Worm (Caenorhabditis elegans) whole organism, late embryonic: ENCODE results near the gene syg-1.

Experiments
- C38D4.7 ChIP-seq: fragments of 200-800 bp; sonication (Bioruptor generic); optimal IDR thresholded peaks from 2 replicates; lab custom pipeline; 2018; ENCODE audit warnings: mild to moderate bottlenecking, missing genetic modification characterization, moderate library complexity, missing compliant biosample characterization
- F13H6.1 ChIP-seq: sonication (generic microtip); optimal IDR thresholded peaks from 2 replicates; lab custom pipeline; 2016; ENCODE audit warnings: missing genetic modification characterization, missing compliant biosample characterization
- T23F11.4 ChIP-seq: fragments of 200-800 bp; sonication (Bioruptor generic); optimal IDR thresholded peaks from 2 replicates; lab custom pipeline; 2018; ENCODE audit warnings: mild to moderate bottlenecking, missing genetic modification characterization, missing compliant biosample characterization
- Y22D7AL.16 ChIP-seq: sonication (generic microtip); optimal IDR thresholded peaks from 2 replicates; lab custom pipeline; 2016; ENCODE audit warnings: missing genetic modification characterization, missing compliant biosample characterization
- ahr-1 ChIP-seq: sonication (generic microtip); optimal IDR thresholded peaks from 2 replicates; lab custom pipeline; 2016; ENCODE audit warnings: missing genetic modification characterization, missing compliant biosample characterization
- ama-1 ChIP-seq: fragments of 150-350 bp; optimal IDR thresholded peaks from 2 replicates; lab custom pipeline; 2014
- ceh-18 ChIP-seq: sonication (generic microtip); optimal IDR thresholded peaks from 2 replicates; lab custom pipeline; 2016; ENCODE audit warnings: missing genetic modification characterization, missing compliant biosample characterization
- ceh-22 ChIP-seq: sonication (generic microtip); optimal IDR thresholded peaks from 2 replicates; lab custom pipeline; 2017; ENCODE audit warnings: missing biosample characterization, missing genetic modification characterization
- ceh-24 ChIP-seq: sonication (generic microtip); optimal IDR thresholded peaks from 2 replicates; lab custom pipeline; 2016; ENCODE audit warnings: mild to moderate bottlenecking, missing genetic modification characterization, missing compliant biosample characterization
- ceh-30 ChIP-seq: fragments of 150-350 bp; optimal IDR thresholded peaks from 2 replicates; lab custom pipeline; 2014; ENCODE audit warnings: missing biosample characterization, missing genetic modification characterization
- ceh-34 ChIP-seq: sonication (generic microtip); optimal IDR thresholded peaks from 2 replicates; lab custom pipeline; 2016; ENCODE audit warnings: mild to moderate bottlenecking, missing genetic modification characterization, missing compliant biosample characterization
- ceh-45 ChIP-seq: fragments of 200-800 bp; sonication (Bioruptor generic); IDR thresholded peaks from 2 replicates; pipeline ENCODE4 v1.3.6; 2022; ENCODE audit warnings: missing genetic modification reagents, missing genetic modification characterization, missing compliant biosample characterization
- ceh-48 ChIP-seq: sonication (generic microtip); optimal IDR thresholded peaks from 2 replicates; lab custom pipeline; 2016; ENCODE audit warnings: missing genetic modification characterization, inconsistent platforms, missing compliant biosample characterization
- dve-1 ChIP-seq: sonication (generic microtip); optimal IDR thresholded peaks from 2 replicates; lab custom pipeline; 2017; ENCODE audit warnings: antibody characterized with exemption, mild to moderate bottlenecking, missing genetic modification characterization, missing compliant biosample characterization
- elt-4 ChIP-seq: sonication (generic microtip); optimal IDR thresholded peaks from 2 replicates; lab custom pipeline; 2016; ENCODE audit warnings: missing genetic modification characterization, missing compliant biosample characterization
- ets-4 ChIP-seq: sonication (generic microtip); optimal IDR thresholded peaks from 2 replicates; lab custom pipeline; 2016; ENCODE audit warnings: missing genetic modification characterization, missing compliant biosample characterization
- eyg-1 ChIP-seq: sonication (generic microtip); optimal IDR thresholded peaks from 2 replicates; lab custom pipeline; 2016; ENCODE audit warnings: missing genotype, missing genetic modification characterization, missing compliant biosample characterization
- fax-1 ChIP-seq: sonication (generic microtip); optimal IDR thresholded peaks from 2 replicates; lab custom pipeline; 2016; ENCODE audit warnings: missing genotype, missing genetic modification characterization, missing compliant biosample characterization
- hlh-13 ChIP-seq: fragments of 200-800 bp; sonication (Bioruptor generic); optimal IDR thresholded peaks from 2 replicates; lab custom pipeline; 2018; ENCODE audit warnings: mild to moderate bottlenecking, missing genetic modification characterization, missing compliant biosample characterization
- hlh-6 ChIP-seq: sonication (generic microtip); optimal IDR thresholded peaks from 2 replicates; lab custom pipeline; 2016; ENCODE audit warnings: missing genotype, missing genetic modification characterization, missing compliant biosample characterization
- hlh-8 ChIP-seq: sonication (generic microtip); optimal IDR thresholded peaks from 2 replicates; lab custom pipeline; 2016; ENCODE audit warnings: missing genotype, missing genetic modification characterization, missing compliant biosample characterization
- lim-6 ChIP-seq: sonication (generic microtip); optimal IDR thresholded peaks from 2 replicates; lab custom pipeline; 2016; ENCODE audit warnings: missing genetic modification characterization, missing compliant biosample characterization
- mec-3 ChIP-seq: sonication (generic microtip); optimal IDR thresholded peaks from 2 replicates; lab custom pipeline; 2016; ENCODE audit warnings: borderline replicate concordance, missing genetic modification characterization, missing compliant biosample characterization
- nfya-1 ChIP-seq: sonication (generic microtip); optimal IDR thresholded peaks from 2 replicates; lab custom pipeline; 2017; ENCODE audit warnings: missing genetic modification characterization, mild to moderate bottlenecking, missing compliant biosample characterization, antibody characterized with exemption, moderate library complexity
- nhr-11 ChIP-seq: fragments of 150-350 bp; optimal IDR thresholded peaks from 2 replicates; lab custom pipeline; 2014; ENCODE audit warnings: missing biosample characterization, missing genetic modification characterization
- npax-4 ChIP-seq: sonication (generic microtip); optimal IDR thresholded peaks from 2 replicates; lab custom pipeline; 2016; ENCODE audit warnings: missing genetic modification characterization, missing compliant biosample characterization
- odd-2 ChIP-seq: sonication (generic microtip); optimal IDR thresholded peaks from 2 replicates; lab custom pipeline; 2017; ENCODE audit warnings: antibody characterized with exemption, mild to moderate bottlenecking, missing genetic modification characterization, missing compliant biosample characterization
- pag-3 ChIP-seq: sonication (generic microtip); optimal IDR thresholded peaks from 2 replicates; lab custom pipeline; 2016; ENCODE audit warnings: missing compliant biosample characterization, missing genetic modification characterization, borderline replicate concordance
- pat-9 ChIP-seq: fragments of 200-800 bp; sonication (Bioruptor generic); optimal IDR thresholded peaks from 2 replicates; lab custom pipeline; 2018; ENCODE audit warnings: mild to moderate bottlenecking, missing genetic modification characterization, moderate library complexity, missing compliant biosample characterization
- pax-1 ChIP-seq: fragments of 150-350 bp; optimal IDR thresholded peaks from 2 replicates; lab custom pipeline; 2014; ENCODE audit warnings: missing biosample characterization, missing genetic modification characterization
- pha-2 ChIP-seq: sonication (generic microtip); optimal IDR thresholded peaks from 2 replicates; lab custom pipeline; 2017; ENCODE audit warnings: mild to moderate bottlenecking, missing genetic modification characterization, missing compliant biosample characterization
- pha-4 ChIP-seq: fragments of 150-350 bp; optimal IDR thresholded peaks from 2 replicates; lab custom pipeline; 2018; ENCODE audit warnings: missing biosample characterization, missing genetic modification reagents, missing genetic modification characterization
- pqm-1 ChIP-seq: sonication (generic microtip); optimal IDR thresholded peaks from 2 replicates; lab custom pipeline; 2016; ENCODE audit warnings: missing genetic modification characterization, missing compliant biosample characterization
- pros-1 ChIP-seq: fragments of 150-350 bp; optimal IDR thresholded peaks from 2 replicates; lab custom pipeline; 2014; ENCODE audit warnings: missing biosample characterization, missing genetic modification reagents, missing genetic modification characterization
- rnt-1 ChIP-seq: sonication (generic microtip); optimal IDR thresholded peaks from 2 replicates; lab custom pipeline; 2016; ENCODE audit warnings: missing genetic modification characterization, missing compliant biosample characterization
- sdc-2 ChIP-seq: sonication (generic microtip); optimal IDR thresholded peaks from 2 replicates; lab custom pipeline; 2016; ENCODE audit warnings: missing genotype, missing genetic modification characterization, missing compliant biosample characterization
- sox-4 ChIP-seq: sonication (generic microtip); optimal IDR thresholded peaks from 2 replicates; lab custom pipeline; 2017; ENCODE audit warnings: mild to moderate bottlenecking, missing genetic modification characterization, inconsistent platforms, missing compliant biosample characterization
- syd-9 ChIP-seq: sonication (generic microtip); optimal IDR thresholded peaks from 2 replicates; lab custom pipeline; 2016; ENCODE audit warnings: mild to moderate bottlenecking, missing genetic modification characterization, moderate library complexity, missing compliant biosample characterization
- ttx-3 ChIP-seq: sonication (generic microtip); optimal IDR thresholded peaks from 2 replicates; lab custom pipeline; 2016; ENCODE audit warnings: missing genetic modification reagents, missing genetic modification characterization, missing compliant biosample characterization
- unc-3 ChIP-seq, 2 experiments: fragments of 200-800 bp in 1 of 2; sonication (Bioruptor generic) in 1 of 2; sonication (generic microtip) in 1 of 2; conservative IDR thresholded peaks in 1 of 2; optimal IDR thresholded peaks in 1 of 2; 2 replicates each; pipeline versions ENCODE4 v1.3.6 to Lab custom; 2016 to 2022; ENCODE audit warnings: missing compliant biosample characterization in 2 of 2, missing genetic modification characterization in 2 of 2, missing genetic modification reagents in 1 of 2
- unc-42 ChIP-seq: sonication (generic microtip); optimal IDR thresholded peaks from 2 replicates; lab custom pipeline; 2016; ENCODE audit warnings: missing genotype, missing genetic modification characterization, missing compliant biosample characterization
- unc-86 ChIP-seq: sonication (generic microtip); optimal IDR thresholded peaks from 2 replicates; lab custom pipeline; 2016; ENCODE audit warnings: missing genetic modification characterization, missing compliant biosample characterization

Gene syg-1

ce11 chrX:2473618-2474017, 41.5 kb downstream of the syg-1 start, which contains the start of gene R04B3.2:
Gene R04B3.2 (minus strand): TSS chrX:2473718.
- TF ChIP-seq dve-1 = no peak
- no peak for TF ChIP-seq nhr-11 (tag; lab: Kevin White, UChicago)
- TF ChIP-seq C38D4.7 (GFP tag; lab: Kevin White, UChicago) = no peak
- no peak for TF ChIP-seq Y22D7AL.16
- no peak for TF ChIP-seq hlh-13
- no peak for TF ChIP-seq unc-3 (GFP tag; conservative IDR thresholded peaks at IDR 0.05; lab: Robert Waterston, UW)
- TF ChIP-seq unc-3 (tag; optimal IDR thresholded peaks at IDR 0.05; lab: Kevin White, UChicago) = no peak
- TF ChIP-seq ceh-30 (tag; lab: Kevin White, UChicago) = no peak
- no peak for TF ChIP-seq hlh-6 (tag; lab: Kevin White, UChicago)
- TF ChIP-seq ceh-18 (tag; lab: Kevin White, UChicago) = no peak
- TF ChIP-seq ceh-48 = no peak
- TF ChIP-seq, all 69 proteins: peak for 0

ce11 chrX:2471303-2471702, 43.8 kb downstream of the syg-1 start, which contains the start of gene R04B3.1:
Gene R04B3.1 (minus strand): TSS chrX:2471403.
- TF ChIP-seq ceh-18 (tag; lab: Kevin White, UChicago) (no peak), mec-3 (no peak), ceh-22 (tag; lab: Kevin White, UChicago) (no peak), dve-1 (no peak), npax-4 (no peak), elt-4 (no peak), ama-1 (no peak), pros-1 (tag; lab: Kevin White, UChicago) (no peak), unc-42 (tag; lab: Kevin White, UChicago) (no peak), pag-3 (tag; lab: Kevin White, UChicago) (no peak), rnt-1 (no peak), hlh-8 (tag; lab: Kevin White, UChicago) (no peak), ets-4 (tag; lab: Kevin White, UChicago) (no peak), eyg-1 (tag; lab: Kevin White, UChicago) (no peak), pat-9 (tag; lab: Kevin White, UChicago) (no peak), odd-2 (no peak), T23F11.4 (GFP tag; lab: Kevin White, UChicago) (no peak), pha-2 (tag; lab: Kevin White, UChicago) (no peak)
- TF ChIP-seq, all 69 proteins: peak for 0

- TF ChIP-seq dve-1 = no peak
- no peak for TF ChIP-seq sdc-2 (tag; lab: Kevin White, UChicago)
These were observed 51.1 kb downstream of the syg-1 start for ce11 chrX:2464064-2464463.

ce11 chrX:2461742-2462141, 53.4 kb downstream of the syg-1 start:
- TF ChIP-seq lim-6 = no peak
- no peak for TF ChIP-seq nfya-1 (tag; lab: Kevin White, UChicago)
- TF ChIP-seq ttx-3 (tag; lab: Kevin White, UChicago) = no peak
- TF ChIP-seq pha-4 (tag; lab: Kevin White, UChicago) = no peak
- TF ChIP-seq pqm-1 (tag; lab: Kevin White, UChicago) = no peak
- TF ChIP-seq ama-1 = no peak
- no peak for TF ChIP-seq unc-86
- no peak for TF ChIP-seq sox-4 (tag; lab: Kevin White, UChicago)
- no peak for TF ChIP-seq ceh-34 (tag; lab: Kevin White, UChicago)
- no peak for TF ChIP-seq ceh-24
- no peak for TF ChIP-seq unc-3 (GFP tag; conservative IDR thresholded peaks at IDR 0.05; lab: Robert Waterston, UW)
- no peak for TF ChIP-seq unc-3 (tag; optimal IDR thresholded peaks at IDR 0.05; lab: Kevin White, UChicago)
- TF ChIP-seq eyg-1 (tag; lab: Kevin White, UChicago) = no peak
- no peak for TF ChIP-seq pax-1 (tag; lab: Kevin White, UChicago)
- TF ChIP-seq ahr-1 (tag; lab: Kevin White, UChicago) = no peak
- TF ChIP-seq ets-4 (tag; lab: Kevin White, UChicago) = no peak
- no peak for TF ChIP-seq F13H6.1 (tag; lab: Kevin White, UChicago)
- TF ChIP-seq rnt-1 = no peak
- TF ChIP-seq ceh-45 (GFP tag; lab: Robert Waterston, UW) = no peak
- TF ChIP-seq syd-9 (tag; lab: Kevin White, UChicago) = no peak
- no peak for TF ChIP-seq fax-1 (tag; lab: Kevin White, UChicago)
- TF ChIP-seq, all 69 proteins: peak for 0
